Worm (Caenorhabditis elegans): Measurements from ENCODE around the gene Y66H1A.5.

The Y66H1A.5 gene

ce11 chrIV:385150-385937, 43.6 kb downstream of the Y66H1A.5 start, which contains the start of gene rps-24:
Gene rps-24 (plus strand): TSS chrIV:385887.
- TF ChIP-seq fkh-10 (GFP tag; optimal IDR thresholded peaks at IDR 0.05) (peak; percentile 61), pha-4 (tag; optimal IDR thresholded peaks at IDR 0.05) (peak; percentile 94), elt-2 (tag; optimal IDR thresholded peaks at IDR 0.05) (peak; percentile 68), egl-27 (tag; optimal IDR thresholded peaks at IDR 0.05) (peak; percentile 32), R02D3.7 (tag; optimal IDR thresholded peaks at IDR 0.05) (peak; percentile 98), nfya-1 (tag; optimal IDR thresholded peaks at IDR 0.05; ENCODE audit: insufficient read depth) (peak; percentile 90), ceh-28 (tag; optimal IDR thresholded peaks at IDR 0.05) (peak; percentile 63), lin-39 (tag; optimal IDR thresholded peaks at IDR 0.05) (peak; percentile 93), hmg-11 (tag; optimal IDR thresholded peaks at IDR 0.05) (peak; percentile 78), elt-1 (tag; optimal IDR thresholded peaks at IDR 0.05) (peak; percentile 9), pqm-1 (tag; optimal IDR thresholded peaks at IDR 0.05) (peak; percentile 29), skn-1 (tag; optimal IDR thresholded peaks at IDR 0.05) (peak; percentile 66), elt-3 (tag; optimal IDR thresholded peaks at IDR 0.05) (peak in 1 of 3 experiments; percentile 2), nhr-43 (tag; optimal IDR thresholded peaks at IDR 0.05; ENCODE audit: poor library complexity, severe bottlenecking) (peak; percentile 82), jun-1 (tag; optimal IDR thresholded peaks at IDR 0.05) (peak; percentile 78), nhr-23 (tag; optimal IDR thresholded peaks at IDR 0.05) (peak; percentile 94), ceh-16 (tag; optimal IDR thresholded peaks at IDR 0.05) (peak; percentile 41), lsy-12 (tag; optimal IDR thresholded peaks at IDR 0.05) (peak; percentile 89), lin-15B (tag; optimal IDR thresholded peaks at IDR 0.05) (peak; percentile 90), nhr-25 (tag; optimal IDR thresholded peaks at IDR 0.05) (peak; percentile 95), ceh-82 (tag; optimal IDR thresholded peaks at IDR 0.05) (peak; percentile 57), tbx-2 (tag; optimal IDR thresholded peaks at IDR 0.05) (peak; percentile 70), nhr-77 (tag; optimal IDR thresholded peaks at IDR 0.05) (peak; percentile 58), nhr-11 (tag; optimal IDR thresholded peaks at IDR 0.05) (peak; percentile 33), egl-5 (tag; optimal IDR thresholded peaks at IDR 0.05) (peak; percentile 76), snpc-4 (tag; optimal IDR thresholded peaks at IDR 0.05) (peak; percentile 71)

ce11 chrIV:383135-383731, 45.7 kb downstream of the Y66H1A.5 start, which contains the start of gene spl-1:
Gene spl-1 (minus strand): TSS chrIV:383185.
- TF ChIP-seq pqm-1 (tag; optimal IDR thresholded peaks at IDR 0.05) (peak; percentile 85), elt-2 (tag; optimal IDR thresholded peaks at IDR 0.05) (peak; percentile 79), ceh-9 (tag; optimal IDR thresholded peaks at IDR 0.05) (no peak), pha-4 (tag; optimal IDR thresholded peaks at IDR 0.05) (peak; percentile 65), nfya-1 (tag; optimal IDR thresholded peaks at IDR 0.05; ENCODE audit: insufficient read depth) (no peak), nhr-67 (tag; optimal IDR thresholded peaks at IDR 0.05) (no peak)

DNA sequence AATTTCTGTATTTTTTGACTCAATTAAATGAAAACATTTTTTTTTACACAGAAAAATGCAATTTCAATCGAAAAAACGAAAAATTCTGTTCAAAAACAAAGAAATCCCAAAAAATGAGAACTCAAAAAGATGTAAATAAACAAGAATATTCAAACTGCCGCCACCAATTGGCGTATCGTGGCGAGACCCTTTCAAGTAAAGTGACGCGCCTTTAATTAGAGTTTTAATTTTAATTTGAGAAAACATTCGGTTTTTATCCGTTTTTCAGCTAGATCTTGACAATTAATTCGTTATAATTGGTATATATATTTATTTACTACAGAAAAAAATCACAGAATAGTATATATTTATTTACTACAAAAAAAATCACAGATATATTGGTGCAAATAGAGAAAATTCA, 49.3 kb downstream of the Y66H1A.5 start:
- no peak for TF ChIP-seq hmg-11 (tag; optimal IDR thresholded peaks at IDR 0.05)
- no peak for TF ChIP-seq ceh-9 (tag; optimal IDR thresholded peaks at IDR 0.05)
- TF ChIP-seq ceh-28 (tag; optimal IDR thresholded peaks at IDR 0.05): no peak
- TF ChIP-seq fkh-10 (GFP tag; optimal IDR thresholded peaks at IDR 0.05): no peak
- no peak for TF ChIP-seq ceh-16 (tag; optimal IDR thresholded peaks at IDR 0.05)
- no peak for TF ChIP-seq pqm-1 (tag; optimal IDR thresholded peaks at IDR 0.05)
- no peak for TF ChIP-seq tbx-2 (tag; optimal IDR thresholded peaks at IDR 0.05)
- no peak for TF ChIP-seq elt-2 (tag; optimal IDR thresholded peaks at IDR 0.05)
- no peak for TF ChIP-seq elt-1 (tag; optimal IDR thresholded peaks at IDR 0.05)

- TF ChIP-seq unc-62 (GFP tag; optimal IDR thresholded peaks at IDR 0.05): no peak
- TF ChIP-seq egl-5 (tag; optimal IDR thresholded peaks at IDR 0.05): no peak
- no peak for TF ChIP-seq hmg-11 (tag; optimal IDR thresholded peaks at IDR 0.05)
- TF ChIP-seq lin-15B (tag; optimal IDR thresholded peaks at IDR 0.05): no peak
- no peak for TF ChIP-seq nhr-28 (tag; optimal IDR thresholded peaks at IDR 0.05)
- TF ChIP-seq snpc-4 (tag; optimal IDR thresholded peaks at IDR 0.05): no peak
- no peak for TF ChIP-seq mml-1 (tag; optimal IDR thresholded peaks at IDR 0.05)
- TF ChIP-seq nhr-237 (tag; optimal IDR thresholded peaks at IDR 0.05): no peak
- TF ChIP-seq jun-1 (tag; optimal IDR thresholded peaks at IDR 0.05): no peak
- TF ChIP-seq ztf-4 (tag; optimal IDR thresholded peaks at IDR 0.05): no peak
Observed at ce11 chrIV:378838-379237, 50.1 kb downstream of the Y66H1A.5 start.

All from whole organism, L3 larva.